Fruit fly (Drosophila melanogaster) whole organism, wandering third instar larva: ENCODE results near the gene CG5860.

Experiments
- Abd-B ChIP-seq: fragments of >200 bp; optimal IDR thresholded peaks from 2 replicates; lab custom pipeline; 2017; ENCODE audit warnings: missing biosample characterization, missing genetic modification characterization
- CG32264 ChIP-seq: fragments of 200-800 bp; sonication (Bioruptor generic); optimal IDR thresholded peaks from 2 replicates; lab custom pipeline; 2016; ENCODE audit warnings: missing biosample characterization, missing genetic modification characterization
- CG9705 ChIP-seq: fragments of 200-800 bp; sonication (Bioruptor generic); optimal IDR thresholded peaks from 2 replicates; lab custom pipeline; 2018; ENCODE audit warnings: missing biosample characterization, mild to moderate bottlenecking, missing genetic modification characterization
- CrebA ChIP-seq: fragments of 200-800 bp; sonication (Bioruptor generic); optimal IDR thresholded peaks from 2 replicates; lab custom pipeline; 2016; ENCODE audit warnings: missing biosample characterization, mild to moderate bottlenecking, missing genetic modification characterization, borderline replicate concordance
- Dfd ChIP-seq: fragments of >200 bp; optimal IDR thresholded peaks from 2 replicates; lab custom pipeline; 2017; ENCODE audit warnings: missing biosample characterization, missing genetic modification characterization
- Dif ChIP-seq: fragments of 200-275, 200-300 bp; sonication (Bioruptor generic); optimal IDR thresholded peaks from 2 replicates; lab custom pipeline; 2018; ENCODE audit warnings: missing biosample characterization, missing genetic modification characterization; ENCODE audit not compliant: partially characterized antibody
- GATAd ChIP-seq: sonication (Bioruptor generic); optimal IDR thresholded peaks from 2 replicates; lab custom pipeline; 2016; ENCODE audit warnings: missing biosample characterization, missing genetic modification characterization
- HLH106 ChIP-seq: fragments of 200-800 bp; optimal IDR thresholded peaks from 3 replicates; lab custom pipeline; 2019; ENCODE audit warnings: missing biosample characterization, mild to moderate bottlenecking, missing genetic modification characterization, moderate library complexity
- Hnf4 ChIP-seq: fragments of 200-800 bp; sonication (Bioruptor generic); optimal IDR thresholded peaks from 2 replicates; lab custom pipeline; 2016; ENCODE audit warnings: missing biosample characterization, mild to moderate bottlenecking, missing genetic modification characterization
- Hr78 ChIP-seq: fragments of >200 bp; optimal IDR thresholded peaks from 2 replicates; lab custom pipeline; 2017; ENCODE audit warnings: missing biosample characterization, missing genetic modification characterization
- Hr83 ChIP-seq: fragments of 200-300 bp; sonication (Bioruptor generic); optimal IDR thresholded peaks from 2 replicates; lab custom pipeline; 2016; ENCODE audit warnings: missing biosample characterization, mild to moderate bottlenecking, missing genetic modification characterization, moderate library complexity; ENCODE audit not compliant: poor library complexity, severe bottlenecking
- Jra ChIP-seq: sonication (Bioruptor generic); optimal IDR thresholded peaks from 2 replicates; lab custom pipeline; 2016; ENCODE audit warnings: missing biosample characterization, missing genetic modification characterization
- Mio ChIP-seq: sonication (Bioruptor generic); optimal IDR thresholded peaks from 2 replicates; lab custom pipeline; 2016; ENCODE audit warnings: missing biosample characterization, missing genetic modification characterization
- Myc ChIP-seq: fragments of >200 bp; optimal IDR thresholded peaks from 2 replicates; lab custom pipeline; 2017
- N ChIP-seq: fragments of >200 bp; optimal IDR thresholded peaks from 2 replicates; lab custom pipeline; 2018; ENCODE audit warnings: missing biosample characterization, missing external identifiers, missing genetic modification characterization
- OdsH ChIP-seq: fragments of 200-800 bp; sonication (Bioruptor generic); optimal IDR thresholded peaks from 2 replicates; lab custom pipeline; 2016; ENCODE audit warnings: missing biosample characterization, mild to moderate bottlenecking, missing genetic modification characterization
- Rel ChIP-seq, 2 experiments: fragments of 200-800 bp; sonication (Bioruptor generic) in 1 of 2; optimal IDR thresholded peaks; 2 replicates in 1 of 2; 3 replicates in 1 of 2; lab custom pipeline; 2016 to 2019; ENCODE audit warnings: mild to moderate bottlenecking in 2 of 2, missing biosample characterization in 2 of 2, missing genetic modification characterization in 2 of 2, moderate library complexity in 1 of 2
- Sp1 ChIP-seq: fragments of 200-800 bp; sonication (Bioruptor generic); optimal IDR thresholded peaks from 3 replicates; lab custom pipeline; 2019; ENCODE audit warnings: missing biosample characterization, mild to moderate bottlenecking, missing genetic modification characterization, moderate library complexity
- Vsx2 ChIP-seq: fragments of 200-300, 225-300 bp; sonication (Bioruptor generic); optimal IDR thresholded peaks from 2 replicates; lab custom pipeline; 2018; ENCODE audit warnings: missing biosample characterization, missing genetic modification characterization; ENCODE audit not compliant: partially characterized antibody
- br ChIP-seq: fragments of 200-800 bp; sonication (Bioruptor generic); optimal IDR thresholded peaks from 2 replicates; lab custom pipeline; 2016; ENCODE audit warnings: missing biosample characterization, missing genetic modification characterization
- brk ChIP-seq: fragments of 200-800 bp; sonication (Bioruptor generic); optimal IDR thresholded peaks from 2 replicates; lab custom pipeline; 2016; ENCODE audit warnings: missing biosample characterization, mild to moderate bottlenecking, missing genetic modification characterization
- dl ChIP-seq, 2 experiments: fragments of 175-275, 200-275 bp in 1 of 2; fragments of 200-275 bp in 1 of 2; sonication (Bioruptor generic); optimal IDR thresholded peaks; lab custom pipeline; 2018; ENCODE audit warnings: mild to moderate bottlenecking in 2 of 2, missing biosample characterization in 2 of 2, missing genetic modification characterization in 2 of 2, moderate library complexity in 2 of 2; ENCODE audit not compliant: partially characterized antibody in 2 of 2, insufficient read depth in 1 of 2
- dmrt93B ChIP-seq: fragments of 200-800 bp; sonication (Bioruptor generic); optimal IDR thresholded peaks from 2 replicates; lab custom pipeline; 2018; ENCODE audit warnings: missing biosample characterization, mild to moderate bottlenecking, missing genetic modification characterization
- dsf ChIP-seq: sonication (Bioruptor generic); optimal IDR thresholded peaks from 2 replicates; lab custom pipeline; 2016; ENCODE audit warnings: missing biosample characterization, missing genetic modification characterization, borderline replicate concordance
- ey ChIP-seq: fragments of 200-800 bp; sonication (Bioruptor generic); optimal IDR thresholded peaks from 2 replicates; lab custom pipeline; 2016; ENCODE audit warnings: missing biosample characterization, missing genetic modification characterization
- foxo ChIP-seq, 2 experiments: fragments of 200-800 bp; sonication (Bioruptor generic); optimal IDR thresholded peaks; 2 replicates in 1 of 2; 3 replicates in 1 of 2; lab custom pipeline; 2016 to 2017; ENCODE audit warnings: missing biosample characterization in 2 of 2, missing genetic modification characterization in 2 of 2
- fru ChIP-seq: fragments of 200-800 bp; sonication (Bioruptor generic); optimal IDR thresholded peaks from 3 replicates; lab custom pipeline; 2016; ENCODE audit warnings: missing biosample characterization, mild to moderate bottlenecking, missing genetic modification characterization
- h ChIP-seq: fragments of 200-800 bp; sonication (Bioruptor generic); optimal IDR thresholded peaks from 3 replicates; lab custom pipeline; 2016; ENCODE audit warnings: missing biosample characterization, mild to moderate bottlenecking, missing genetic modification characterization
- jim ChIP-seq: fragments of 175-275, 200-325 bp; sonication (Bioruptor generic); optimal IDR thresholded peaks from 2 replicates; lab custom pipeline; 2016; ENCODE audit warnings: missing biosample characterization, mild to moderate bottlenecking, missing genetic modification characterization
- lola ChIP-seq: fragments of >200 bp; optimal IDR thresholded peaks from 2 replicates; lab custom pipeline; 2017; ENCODE audit warnings: missing biosample characterization, missing genetic modification characterization
- pan ChIP-seq: fragments of >200 bp; optimal IDR thresholded peaks from 2 replicates; lab custom pipeline; 2017
- psq ChIP-seq: fragments of 200-800 bp; sonication (Bioruptor generic); optimal IDR thresholded peaks from 3 replicates; lab custom pipeline; 2017; ENCODE audit warnings: missing biosample characterization, mild to moderate bottlenecking, missing genetic modification characterization, moderate library complexity
- rgr ChIP-seq: fragments of 200-800 bp; sonication (Bioruptor generic); optimal IDR thresholded peaks from 3 replicates; lab custom pipeline; 2016; ENCODE audit warnings: missing biosample characterization, mild to moderate bottlenecking, missing genetic modification characterization
- sage ChIP-seq: fragments of 200-800 bp; sonication (Bioruptor generic); optimal IDR thresholded peaks from 2 replicates; lab custom pipeline; 2016; ENCODE audit warnings: missing biosample characterization, mild to moderate bottlenecking, missing genetic modification characterization
- sv ChIP-seq: fragments of 200-800 bp; sonication (Bioruptor generic); optimal IDR thresholded peaks from 3 replicates; lab custom pipeline; 2016; ENCODE audit warnings: missing biosample characterization, missing genetic modification characterization
- tai ChIP-seq: sonication (Bioruptor generic); optimal IDR thresholded peaks from 2 replicates; lab custom pipeline; 2016; ENCODE audit warnings: missing biosample characterization, missing genetic modification characterization
- usp ChIP-seq: fragments of >200 bp; optimal IDR thresholded peaks from 2 replicates; lab custom pipeline; 2017; ENCODE audit warnings: missing biosample characterization, missing genetic modification characterization
- woc ChIP-seq: sonication (Bioruptor generic); optimal IDR thresholded peaks from 2 replicates; lab custom pipeline; 2016; ENCODE audit warnings: missing biosample characterization, mild to moderate bottlenecking, missing genetic modification characterization

The CG5860 gene

dm6 chr3R:17394318-17395188, 14.9 kb upstream of the CG5860 start, which contains the start of gene CREG:
Gene CREG, minus strand, starts transcription at chr3R:17394640.
- TF ChIP-seq lola (GFP tag; lab: Kevin White, UChicago), result no peak
- TF ChIP-seq sv (GFP tag; lab: Kevin White, UChicago), result no peak
- no peak for TF ChIP-seq Myc (lab: Kevin White, UChicago)
- peak; percentile 19 for TF ChIP-seq tai (GFP tag; lab: Kevin White, UChicago)
- no peak for TF ChIP-seq CrebA (GFP tag; lab: Kevin White, UChicago)
- no peak for TF ChIP-seq N
- peak; percentile 0 for TF ChIP-seq Dfd (GFP tag; lab: Kevin White, UChicago)
- no peak for TF ChIP-seq brk (GFP tag; lab: Kevin White, UChicago)
- peak; percentile 4 for TF ChIP-seq OdsH (GFP tag; lab: Kevin White, UChicago)
- TF ChIP-seq Jra (GFP tag; lab: Kevin White, UChicago), result peak; percentile 42
- no peak for TF ChIP-seq CG32264 (GFP tag; lab: Kevin White, UChicago)
- no peak for TF ChIP-seq Hr78
- TF ChIP-seq br (GFP tag; lab: Kevin White, UChicago), result peak; percentile 5
- peak; percentile 70 for TF ChIP-seq woc (GFP tag; lab: Kevin White, UChicago)
- TF ChIP-seq dl (GFP tag; optimal IDR thresholded peaks at IDR 0.05; lab: Kevin White, UChicago; ENCODE audit: insufficient read depth in 1 of 2, partially characterized antibody in 2 of 2), result no peak
- TF ChIP-seq Vsx2 (GFP tag; lab: Kevin White, UChicago), result no peak
- peak; percentile 32 for TF ChIP-seq ey
- no peak for TF ChIP-seq GATAd (GFP tag; lab: Kevin White, UChicago)
- no peak for TF ChIP-seq sage
- TF ChIP-seq fru (GFP tag; lab: Kevin White, UChicago), result peak; percentile 39
- no peak for TF ChIP-seq Abd-B (GFP tag; lab: Kevin White, UChicago)
- TF ChIP-seq h (GFP tag; lab: Kevin White, UChicago), result no peak
- peak; percentile 37 for TF ChIP-seq dmrt93B
- peak; percentile 32 for TF ChIP-seq rgr
- no peak for TF ChIP-seq Mio (GFP tag; lab: Kevin White, UChicago)
- TF ChIP-seq Hnf4 (GFP tag; lab: Kevin White, UChicago), result no peak
- no peak for TF ChIP-seq jim (GFP tag; lab: Kevin White, UChicago)
- no peak for TF ChIP-seq Dif (GFP tag; lab: Kevin White, UChicago)
- TF ChIP-seq psq (GFP tag; lab: Kevin White, UChicago), result peak; percentile 43
- no peak for TF ChIP-seq CG9705 (GFP tag; lab: Kevin White, UChicago)
- peak; percentile 66 for TF ChIP-seq Hr83 (GFP tag; lab: Kevin White, UChicago)
- TF ChIP-seq HLH106, result peak; percentile 15
- TF ChIP-seq pan (lab: Kevin White, UChicago), result peak; percentile 79
- peak in 1 of 2 experiments; percentile 48 for TF ChIP-seq foxo (GFP tag; optimal IDR thresholded peaks at IDR 0.05; lab: Kevin White, UChicago)
- peak; percentile 34 for TF ChIP-seq Sp1 (GFP tag; lab: Kevin White, UChicago)
- no peak for TF ChIP-seq usp (GFP tag; lab: Kevin White, UChicago)
- TF ChIP-seq Rel (GFP tag; optimal IDR thresholded peaks at IDR 0.05; lab: Kevin White, UChicago), result no peak
- peak; percentile 34 for TF ChIP-seq Rel (tag; optimal IDR thresholded peaks at IDR 0.05; lab: Kevin White, UChicago)
- no peak for TF ChIP-seq dsf (GFP tag; lab: Kevin White, UChicago)

- TF ChIP-seq tai (GFP tag; lab: Kevin White, UChicago) (no peak), woc (GFP tag; lab: Kevin White, UChicago) (no peak), Jra (GFP tag; lab: Kevin White, UChicago) (no peak), sage (no peak), Vsx2 (GFP tag; lab: Kevin White, UChicago) (no peak), Dfd (GFP tag; lab: Kevin White, UChicago) (no peak), HLH106 (no peak), CG32264 (GFP tag; lab: Kevin White, UChicago) (no peak), sv (GFP tag; lab: Kevin White, UChicago) (no peak), Dif (GFP tag; lab: Kevin White, UChicago) (no peak), Mio (GFP tag; lab: Kevin White, UChicago) (no peak), Abd-B (GFP tag; lab: Kevin White, UChicago) (no peak), Hnf4 (GFP tag; lab: Kevin White, UChicago) (no peak), CG9705 (GFP tag; lab: Kevin White, UChicago) (no peak), ey (no peak), CrebA (GFP tag; lab: Kevin White, UChicago) (no peak), OdsH (GFP tag; lab: Kevin White, UChicago) (no peak)
Observed at dm6 chr3R:17400102-17400501, 9.3 kb upstream of the CG5860 start.
